Worm (Caenorhabditis elegans) whole organism, L1 larva: ENCODE measurements around the gene F07G6.10.

Source experiments
- ceh-82 ChIP-seq, 3 experiments: fragments of 150-350 bp in 1 of 3; sonication (generic microtip) in 2 of 3; optimal IDR thresholded peaks; 2 replicates each; lab custom pipeline; 2014 to 2017; ENCODE audit warnings: missing biosample characterization in 3 of 3, missing genetic modification characterization in 3 of 3
- efl-3 ChIP-seq: fragments of 200-800 bp; sonication (Bioruptor generic); optimal IDR thresholded peaks from 2 replicates; lab custom pipeline; 2018; ENCODE audit warnings: mild to moderate bottlenecking, missing genetic modification characterization, missing compliant biosample characterization
- jun-1 ChIP-seq: fragments of 150-350 bp; optimal IDR thresholded peaks from 2 replicates; lab custom pipeline; 2014; ENCODE audit warnings: missing biosample characterization, missing genetic modification reagents, missing genetic modification characterization
- lsy-2 ChIP-seq, 2 experiments: fragments of 150-350 bp; optimal IDR thresholded peaks; 2 replicates each; lab custom pipeline; 2014; ENCODE audit warnings: missing biosample characterization in 2 of 2, missing genetic modification characterization in 2 of 2
- mdl-1 ChIP-seq, 2 experiments: fragments of 150-350 bp; optimal IDR thresholded peaks; 2 replicates each; lab custom pipeline; 2014 to 2017; ENCODE audit warnings: missing biosample characterization in 2 of 2, missing genetic modification characterization in 2 of 2, inconsistent platforms in 1 of 2
- nhr-76 ChIP-seq: sonication (generic microtip); optimal IDR thresholded peaks from 2 replicates; lab custom pipeline; 2017; ENCODE audit warnings: missing biosample characterization, missing genetic modification characterization
- pqm-1 ChIP-seq: sonication (generic microtip); optimal IDR thresholded peaks from 3 replicates; lab custom pipeline; 2017; ENCODE audit warnings: missing biosample characterization, missing genetic modification characterization
- snpc-4 ChIP-seq: fragments of 150-350 bp; optimal IDR thresholded peaks from 2 replicates; lab custom pipeline; 2014; ENCODE audit warnings: missing biosample characterization, missing genetic modification characterization
- unc-62 ChIP-seq: fragments of 150-350 bp; optimal IDR thresholded peaks from 2 replicates; lab custom pipeline; 2014; ENCODE audit warnings: missing biosample characterization, missing genetic modification reagents, missing genetic modification characterization
- unc-86 ChIP-seq: sonication (generic microtip); optimal IDR thresholded peaks from 2 replicates; lab custom pipeline; 2016; ENCODE audit warnings: missing genetic modification characterization, missing compliant biosample characterization

DNA sequence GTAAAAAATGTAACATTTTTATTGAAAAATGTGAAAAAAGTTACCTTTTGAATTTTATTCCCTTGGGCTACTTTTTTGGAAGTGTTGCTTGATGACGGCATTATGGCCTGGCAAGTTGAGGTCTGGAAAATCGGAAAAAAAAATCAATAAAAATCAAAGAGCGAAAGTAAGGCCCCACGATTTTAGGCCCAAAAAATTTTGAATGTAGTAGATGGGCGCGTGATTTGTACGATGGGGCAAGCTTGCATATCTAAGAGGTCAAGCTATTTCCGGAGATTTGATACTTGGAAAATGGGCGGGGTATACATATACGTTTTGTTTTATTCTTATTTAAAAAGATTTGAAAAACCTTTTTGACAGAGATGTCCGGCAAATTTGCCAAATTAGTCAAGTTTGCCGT, 31.2 kb upstream of the F07G6.10 start, which contains the start of gene F07G6.5:
- no peak for TF ChIP-seq lsy-2 (tag; optimal IDR thresholded peaks at IDR 0.05; lab: Kevin White, UChicago)
- no peak for TF ChIP-seq pqm-1
- no peak for TF ChIP-seq unc-86 (tag; lab: Kevin White, UChicago)
- TF ChIP-seq ceh-82 (tag; optimal IDR thresholded peaks at IDR 0.05; lab: Kevin White, UChicago) = no peak
- TF ChIP-seq snpc-4 = no peak
- TF ChIP-seq nhr-76 = no peak
- no peak for TF ChIP-seq efl-3 (GFP tag; lab: Kevin White, UChicago)
- no peak for TF ChIP-seq jun-1 (tag; lab: Kevin White, UChicago)
- TF ChIP-seq unc-62 (GFP tag; lab: Kevin White, UChicago) = no peak
- no peak for TF ChIP-seq mdl-1 (tag; optimal IDR thresholded peaks at IDR 0.05; lab: Kevin White, UChicago)
